Fruit fly (Drosophila melanogaster): ENCODE data around the gene CG4267.
A peak's percentile ranks its signal among the peaks of the same experiment; 100 is the strongest.

CG4267 gene

dm6 chr2L:2222377-2222776 lies 19.8 kb upstream of the CG4267 start:
- TF ChIP-seq kay (GFP tag; ENCODE audit: borderline replicate concordance), result peak; percentile 56
- no peak for TF ChIP-seq ovo (GFP tag; optimal IDR thresholded peaks at IDR 0.05)
- peak; percentile 5 for TF ChIP-seq bab1 (GFP tag; optimal IDR thresholded peaks at IDR 0.05)
- no peak for TF ChIP-seq CG7101 (tag; optimal IDR thresholded peaks at IDR 0.05)
- no peak for TF ChIP-seq Clk (GFP tag; optimal IDR thresholded peaks at IDR 0.05)

dm6 chr2L:2226259-2227121 lies 15.7 kb upstream of the CG4267 start, which contains the start of the genes CG15387 and sau:
TSS of gene CG15387 (minus strand) at chr2L:2226294.
TSS of gene sau (plus strand) at chr2L:2226342.
- TF ChIP-seq pad (GFP tag; optimal IDR thresholded peaks at IDR 0.05) (peak; percentile 87), CG7101 (tag; optimal IDR thresholded peaks at IDR 0.05) (peak; percentile 94), CG5204 (GFP tag; optimal IDR thresholded peaks at IDR 0.05) (peak; percentile 96), CG1620 (GFP tag; optimal IDR thresholded peaks at IDR 0.05) (peak; percentile 96), bab1 (GFP tag; optimal IDR thresholded peaks at IDR 0.05) (peak; percentile 90), CG12768 (GFP tag; optimal IDR thresholded peaks at IDR 0.05) (peak; percentile 92), kay (GFP tag; ENCODE audit: borderline replicate concordance) (peak; percentile 97), ovo (GFP tag; optimal IDR thresholded peaks at IDR 0.05) (peak; percentile 88), cic (GFP tag; optimal IDR thresholded peaks at IDR 0.05) (peak; percentile 62), tj (GFP tag; optimal IDR thresholded peaks at IDR 0.05) (peak; percentile 93), Crg-1 (GFP tag; optimal IDR thresholded peaks at IDR 0.05) (peak; percentile 95), Hr96 (GFP tag; optimal IDR thresholded peaks at IDR 0.05) (peak; percentile 96), Clk (GFP tag; optimal IDR thresholded peaks at IDR 0.05) (peak; percentile 87), cnc (optimal IDR thresholded peaks at IDR 0.05) (no peak), CG33017 (tag; optimal IDR thresholded peaks at IDR 0.05) (peak; percentile 89), CG11617 (GFP tag; optimal IDR thresholded peaks at IDR 0.05) (peak; percentile 95), Mnt (GFP tag; optimal IDR thresholded peaks at IDR 0.05) (peak; percentile 92), CG14711 (tag; optimal IDR thresholded peaks at IDR 0.05) (peak; percentile 88), toe (GFP tag; optimal IDR thresholded peaks at IDR 0.05) (peak; percentile 96), CG7045 (GFP tag; optimal IDR thresholded peaks at IDR 0.05) (peak; percentile 89)

- no peak for TF ChIP-seq CG11617 (GFP tag; optimal IDR thresholded peaks at IDR 0.05)
- TF ChIP-seq cic (GFP tag; optimal IDR thresholded peaks at IDR 0.05), result no peak
- TF ChIP-seq CG7045 (GFP tag; optimal IDR thresholded peaks at IDR 0.05), result peak; percentile 23
- peak; percentile 7 for TF ChIP-seq CG14711 (tag; optimal IDR thresholded peaks at IDR 0.05)
- TF ChIP-seq Mnt (GFP tag; optimal IDR thresholded peaks at IDR 0.05), result no peak
- TF ChIP-seq ovo (GFP tag; optimal IDR thresholded peaks at IDR 0.05), result no peak
- TF ChIP-seq Clk (GFP tag; optimal IDR thresholded peaks at IDR 0.05), result no peak
- TF ChIP-seq CG1620 (GFP tag; optimal IDR thresholded peaks at IDR 0.05), result peak; percentile 9
- no peak for TF ChIP-seq toe (GFP tag; optimal IDR thresholded peaks at IDR 0.05)
- TF ChIP-seq cnc (optimal IDR thresholded peaks at IDR 0.05), result no peak
- no peak for TF ChIP-seq pad (GFP tag; optimal IDR thresholded peaks at IDR 0.05)
- TF ChIP-seq CG33017 (tag; optimal IDR thresholded peaks at IDR 0.05), result peak; percentile 40
- peak; percentile 49 for TF ChIP-seq CG7101 (tag; optimal IDR thresholded peaks at IDR 0.05)
- TF ChIP-seq kay (GFP tag; ENCODE audit: borderline replicate concordance), result peak; percentile 84
- no peak for TF ChIP-seq bab1 (GFP tag; optimal IDR thresholded peaks at IDR 0.05)
- no peak for TF ChIP-seq tj (GFP tag; optimal IDR thresholded peaks at IDR 0.05)
Observed at dm6 chr2L:2227316-2227715, 14.9 kb upstream of the CG4267 start.

dm6 chr2L:2228179-2228849 lies 13.9 kb upstream of the CG4267 start:
- TF ChIP-seq CG12768 (GFP tag; optimal IDR thresholded peaks at IDR 0.05), result peak; percentile 66
- TF ChIP-seq pad (GFP tag; optimal IDR thresholded peaks at IDR 0.05), result peak; percentile 39
- peak; percentile 51 for TF ChIP-seq Mnt (GFP tag; optimal IDR thresholded peaks at IDR 0.05)
- TF ChIP-seq kay (GFP tag; ENCODE audit: borderline replicate concordance), result peak; percentile 1
- peak; percentile 61 for TF ChIP-seq cic (GFP tag; optimal IDR thresholded peaks at IDR 0.05)
- no peak for TF ChIP-seq Hr96 (GFP tag; optimal IDR thresholded peaks at IDR 0.05)
- TF ChIP-seq Crg-1 (GFP tag; optimal IDR thresholded peaks at IDR 0.05), result no peak
- no peak for TF ChIP-seq CG5204 (GFP tag; optimal IDR thresholded peaks at IDR 0.05)

- no peak for TF ChIP-seq ovo (GFP tag; optimal IDR thresholded peaks at IDR 0.05)
- no peak for TF ChIP-seq Crg-1 (GFP tag; optimal IDR thresholded peaks at IDR 0.05)
- TF ChIP-seq cic (GFP tag; optimal IDR thresholded peaks at IDR 0.05), result peak; percentile 69
- TF ChIP-seq Hr96 (GFP tag; optimal IDR thresholded peaks at IDR 0.05), result no peak
- TF ChIP-seq CG11617 (GFP tag; optimal IDR thresholded peaks at IDR 0.05), result no peak
- TF ChIP-seq CG1620 (GFP tag; optimal IDR thresholded peaks at IDR 0.05), result no peak
- peak; percentile 39 for TF ChIP-seq CG12768 (GFP tag; optimal IDR thresholded peaks at IDR 0.05)
- TF ChIP-seq pad (GFP tag; optimal IDR thresholded peaks at IDR 0.05), result no peak
- no peak for TF ChIP-seq toe (GFP tag; optimal IDR thresholded peaks at IDR 0.05)
- no peak for TF ChIP-seq CG14711 (tag; optimal IDR thresholded peaks at IDR 0.05)
- no peak for TF ChIP-seq CG7045 (GFP tag; optimal IDR thresholded peaks at IDR 0.05)
- TF ChIP-seq Clk (GFP tag; optimal IDR thresholded peaks at IDR 0.05), result no peak
- peak; percentile 69 for TF ChIP-seq bab1 (GFP tag; optimal IDR thresholded peaks at IDR 0.05)
- TF ChIP-seq CG33017 (tag; optimal IDR thresholded peaks at IDR 0.05), result no peak
- peak; percentile 33 for TF ChIP-seq Mnt (GFP tag; optimal IDR thresholded peaks at IDR 0.05)
- peak; percentile 22 for TF ChIP-seq tj (GFP tag; optimal IDR thresholded peaks at IDR 0.05)
- TF ChIP-seq cnc (optimal IDR thresholded peaks at IDR 0.05), result no peak
- peak; percentile 97 for TF ChIP-seq kay (GFP tag; ENCODE audit: borderline replicate concordance)
- no peak for TF ChIP-seq CG5204 (GFP tag; optimal IDR thresholded peaks at IDR 0.05)
- peak; percentile 30 for TF ChIP-seq CG7101 (tag; optimal IDR thresholded peaks at IDR 0.05)
Observed at dm6 chr2L:2236722-2237121, 5.5 kb upstream of the CG4267 start, which contains the start of gene Sec24CD. TSS of gene Sec24CD (minus strand) at chr2L:2236844.
